Worm (Caenorhabditis elegans): ENCODE data around the gene ins-22.

ce11 chrIII:10006734-10007348 lies 19.2 kb upstream of the ins-22 start, which contains the start of gene C05B5.8:
- TF ChIP-seq zag-1 (tag; optimal IDR thresholded peaks at IDR 0.05): no peak
- no peak for TF ChIP-seq nhr-11 (tag; optimal IDR thresholded peaks at IDR 0.05)

Data from whole organism, L2 larva.